Worm (Caenorhabditis elegans) whole organism, L4 larva: ENCODE results near the gene rpt-1.

Experiments
- T20F7.1 ChIP-seq: fragments of 200-800 bp; sonication (Bioruptor generic); optimal IDR thresholded peaks from 2 replicates; lab custom pipeline; 2018; ENCODE audit warnings: mild to moderate bottlenecking, missing genetic modification characterization, missing compliant biosample characterization
- Y105C5A.15 ChIP-seq: fragments of 200-800 bp; sonication (Bioruptor generic); IDR thresholded peaks from 2 replicates; pipeline ENCODE4 v1.3.6; 2022; ENCODE audit warnings: missing genetic modification characterization, missing compliant biosample characterization
- Y75B8A.6 ChIP-seq: fragments of 200-800 bp; sonication (Bioruptor generic); IDR thresholded peaks from 2 replicates; pipeline ENCODE4 v1.3.6; 2022; ENCODE audit warnings: missing genetic modification reagents, missing genetic modification characterization, missing compliant biosample characterization
- aly-2 ChIP-seq: sonication (generic microtip); optimal IDR thresholded peaks from 2 replicates; lab custom pipeline; 2018; ENCODE audit warnings: missing biosample characterization, missing genetic modification characterization
- arid-1 ChIP-seq: fragments of 200-800 bp; sonication (Bioruptor generic); conservative IDR thresholded peaks from 2 replicates; pipeline ENCODE4 v1.3.6; 2022; ENCODE audit warnings: missing genetic modification reagents, missing genetic modification characterization, missing compliant biosample characterization
- attf-4 ChIP-seq: sonication (generic microtip); optimal IDR thresholded peaks from 3 replicates; lab custom pipeline; 2017; ENCODE audit warnings: missing biosample characterization, missing genetic modification characterization
- ceh-20 ChIP-seq: fragments of 200-800 bp; sonication (Bioruptor generic); IDR thresholded peaks from 2 replicates; pipeline ENCODE4 v1.3.6; 2022; ENCODE audit warnings: missing genetic modification reagents, missing genetic modification characterization, missing compliant biosample characterization
- ceh-28 ChIP-seq: fragments of 150-350 bp; optimal IDR thresholded peaks from 2 replicates; lab custom pipeline; 2014; ENCODE audit warnings: missing biosample characterization, missing genetic modification reagents, missing genetic modification characterization
- ceh-82 ChIP-seq: sonication (generic microtip); optimal IDR thresholded peaks from 2 replicates; lab custom pipeline; 2017; ENCODE audit warnings: missing biosample characterization, missing genetic modification characterization
- daf-16 ChIP-seq, 3 experiments: sonication (generic microtip); optimal IDR thresholded peaks; 2 replicates each; lab custom pipeline; 2016 to 2017; ENCODE audit warnings: missing genetic modification characterization in 3 of 3, missing genetic modification reagents in 3 of 3, mild to moderate bottlenecking in 2 of 3, missing compliant biosample characterization in 2 of 3, missing biosample characterization in 1 of 3, moderate library complexity in 1 of 3
- dmd-6 ChIP-seq: fragments of 200-800 bp; sonication (Bioruptor generic); IDR thresholded peaks from 2 replicates; pipeline ENCODE4 v1.3.6; 2022; ENCODE audit warnings: missing genetic modification reagents, missing genetic modification characterization, missing compliant biosample characterization
- dmd-9 ChIP-seq: fragments of 200-800 bp; sonication (Bioruptor generic); IDR thresholded peaks from 2 replicates; pipeline ENCODE4 v1.3.6; 2022; ENCODE audit warnings: missing genetic modification reagents, missing genetic modification characterization, missing compliant biosample characterization
- dve-1 ChIP-seq: sonication (generic microtip); optimal IDR thresholded peaks from 2 replicates; lab custom pipeline; 2017; ENCODE audit warnings: antibody characterized with exemption, mild to moderate bottlenecking, missing genetic modification characterization, missing compliant biosample characterization; ENCODE audit not compliant: insufficient read depth
- egl-43 ChIP-seq: fragments of 200-800 bp; sonication (Bioruptor generic); IDR thresholded peaks from 2 replicates; pipeline ENCODE4 v1.3.6; 2022; ENCODE audit warnings: missing genetic modification reagents, missing genetic modification characterization, missing compliant biosample characterization
- fos-1 ChIP-seq: fragments of 150-350 bp; optimal IDR thresholded peaks from 2 replicates; lab custom pipeline; 2014; ENCODE audit warnings: missing biosample characterization, missing genetic modification characterization
- gei-8 ChIP-seq: fragments of 200-800 bp; sonication (Bioruptor generic); optimal IDR thresholded peaks from 2 replicates; lab custom pipeline; 2018; ENCODE audit warnings: mild to moderate bottlenecking, missing genetic modification characterization, missing compliant biosample characterization
- hif-1 ChIP-seq, 2 experiments: sonication (generic microtip); optimal IDR thresholded peaks; 2 replicates each; lab custom pipeline; 2016 to 2017; ENCODE audit warnings: missing compliant biosample characterization in 2 of 2, missing genetic modification characterization in 2 of 2, missing genetic modification reagents in 2 of 2, missing genotype in 2 of 2, mild to moderate bottlenecking in 1 of 2
- hlh-11 ChIP-seq: fragments of 200-800 bp; sonication (Bioruptor generic); optimal IDR thresholded peaks from 2 replicates; lab custom pipeline; 2018; ENCODE audit warnings: mild to moderate bottlenecking, missing genetic modification characterization, missing compliant biosample characterization
- hlh-30 ChIP-seq: sonication (generic microtip); optimal IDR thresholded peaks from 2 replicates; lab custom pipeline; 2017; ENCODE audit warnings: antibody characterized with exemption, mild to moderate bottlenecking, missing genetic modification characterization, missing compliant biosample characterization; ENCODE audit not compliant: insufficient read depth
- lin-29 ChIP-seq: fragments of 200-800 bp; sonication (Bioruptor generic); IDR thresholded peaks from 2 replicates; pipeline ENCODE4 v1.3.6; 2022; ENCODE audit warnings: missing genetic modification reagents, missing genetic modification characterization, missing compliant biosample characterization
- madf-9 ChIP-seq: fragments of 200-800 bp; sonication (Bioruptor generic); conservative IDR thresholded peaks from 2 replicates; pipeline ENCODE4 v1.3.6; 2022; ENCODE audit warnings: missing genetic modification reagents, missing genetic modification characterization, missing compliant biosample characterization
- mdl-1 ChIP-seq, 2 experiments: fragments of 150-350 bp in 1 of 2; sonication (generic microtip) in 1 of 2; optimal IDR thresholded peaks; 2 replicates each; lab custom pipeline; 2014 to 2017; ENCODE audit warnings: missing biosample characterization in 2 of 2, missing genetic modification characterization in 2 of 2
- mdt-29 ChIP-seq: fragments of 200-800 bp; sonication (Bioruptor generic); IDR thresholded peaks from 2 replicates; pipeline ENCODE4 v1.3.6; 2022; ENCODE audit warnings: missing genetic modification reagents, missing genetic modification characterization, missing compliant biosample characterization
- mep-1 ChIP-seq: fragments of 150-350 bp; sonication (generic microtip); optimal IDR thresholded peaks from 3 replicates; lab custom pipeline; 2014; ENCODE audit warnings: missing biosample characterization, missing genetic modification characterization
- mxl-2 ChIP-seq: fragments of 200-800 bp; sonication (Bioruptor generic); conservative IDR thresholded peaks from 2 replicates; pipeline ENCODE4 v1.3.6; 2022; ENCODE audit warnings: missing genetic modification reagents, missing genetic modification characterization, missing compliant biosample characterization
- nhr-111 ChIP-seq: fragments of 200-800 bp; sonication (Bioruptor generic); optimal IDR thresholded peaks from 2 replicates; lab custom pipeline; 2018; ENCODE audit warnings: mild to moderate bottlenecking, missing genetic modification characterization, missing compliant biosample characterization
- nhr-237 ChIP-seq: sonication (generic microtip); optimal IDR thresholded peaks from 2 replicates; lab custom pipeline; 2017; ENCODE audit warnings: missing biosample characterization, missing genetic modification characterization
- nhr-28 ChIP-seq: fragments of 150-350 bp; optimal IDR thresholded peaks from 2 replicates; lab custom pipeline; 2014; ENCODE audit warnings: missing biosample characterization, missing genetic modification characterization
- nhr-76 ChIP-seq: fragments of 150-350 bp; optimal IDR thresholded peaks from 2 replicates; lab custom pipeline; 2014; ENCODE audit warnings: missing biosample characterization, missing genetic modification characterization
- nhr-77 ChIP-seq: fragments of 150-350 bp; optimal IDR thresholded peaks from 2 replicates; lab custom pipeline; 2014; ENCODE audit warnings: missing biosample characterization, missing genetic modification characterization
- pha-4 ChIP-seq, 2 experiments: fragments of 150-350 bp in 1 of 2; fragments of 200-800 bp in 1 of 2; sonication (Bioruptor generic) in 1 of 2; IDR thresholded peaks in 1 of 2; optimal IDR thresholded peaks in 1 of 2; 2 replicates each; pipeline versions ENCODE4 v1.3.6 to Lab custom; 2014 to 2022; ENCODE audit warnings: missing genetic modification characterization in 2 of 2, missing genetic modification reagents in 2 of 2, missing biosample characterization in 1 of 2, missing compliant biosample characterization in 1 of 2
- php-3 ChIP-seq: fragments of 200-800 bp; sonication (Bioruptor generic); IDR thresholded peaks from 2 replicates; pipeline ENCODE4 v1.3.6; 2022; ENCODE audit warnings: missing genetic modification reagents, missing genetic modification characterization, missing compliant biosample characterization
- pqm-1 ChIP-seq: sonication (generic microtip); optimal IDR thresholded peaks from 2 replicates; lab custom pipeline; 2017; ENCODE audit warnings: missing biosample characterization, missing genetic modification characterization
- skn-1 ChIP-seq: fragments of 150-350 bp; optimal IDR thresholded peaks from 2 replicates; lab custom pipeline; 2014; ENCODE audit warnings: missing biosample characterization, missing genetic modification characterization
- tag-97 ChIP-seq: fragments of 200-800 bp; sonication (Bioruptor generic); IDR thresholded peaks from 2 replicates; pipeline ENCODE4 v1.3.6; 2022; ENCODE audit warnings: missing genetic modification characterization, missing compliant biosample characterization
- tra-1 ChIP-seq: fragments of 200-800 bp; sonication (Bioruptor generic); IDR thresholded peaks from 2 replicates; pipeline ENCODE4 v1.3.6; 2022; ENCODE audit warnings: missing genetic modification reagents, missing genetic modification characterization, missing compliant biosample characterization
- unc-130 ChIP-seq: sonication (generic microtip); optimal IDR thresholded peaks from 2 replicates; lab custom pipeline; 2016; ENCODE audit warnings: missing genetic modification reagents, missing genetic modification characterization, missing compliant biosample characterization
- unc-62 ChIP-seq, 3 experiments: fragments of 150-350 bp in 1 of 3; sonication (generic microtip); optimal IDR thresholded peaks in 2 of 3; peaks in 1 of 3; 1 replicate in 1 of 3; 2 replicates in 2 of 3; lab custom pipeline; 2014 to 2017; ENCODE audit warnings: missing biosample characterization in 3 of 3, missing genetic modification characterization in 3 of 3, missing genetic modification reagents in 3 of 3, missing genotype in 1 of 3
- zfp-2 ChIP-seq: sonication (generic microtip); optimal IDR thresholded peaks from 2 replicates; lab custom pipeline; 2016; ENCODE audit warnings: mild to moderate bottlenecking, missing genetic modification characterization, missing compliant biosample characterization
- zfp-3 ChIP-seq: fragments of 200-800 bp; sonication (Bioruptor generic); conservative IDR thresholded peaks from 2 replicates; pipeline ENCODE4 v1.3.6; 2022; ENCODE audit warnings: missing genetic modification reagents, missing genetic modification characterization, missing compliant biosample characterization
- zip-2 ChIP-seq: fragments of 150-350 bp; optimal IDR thresholded peaks from 2 replicates; lab custom pipeline; 2014; ENCODE audit warnings: missing biosample characterization, missing genetic modification characterization
- ztf-7 ChIP-seq: fragments of 150-350 bp; optimal IDR thresholded peaks from 2 replicates; lab custom pipeline; 2014; ENCODE audit warnings: missing biosample characterization, missing genetic modification characterization

The rpt-1 gene

ce11 chrV:12013298-12013697, 31.1 kb upstream of the rpt-1 start, which contains the start of gene add-2:
Gene add-2 (minus strand): TSS chrV:12013406.
- TF ChIP-seq php-3 (GFP tag; lab: Robert Waterston, UW) (peak; percentile 81), mdl-1 (tag; optimal IDR thresholded peaks at IDR 0.05; lab: Kevin White, UChicago) (no peak), nhr-28 (no peak), dmd-6 (GFP tag; lab: Robert Waterston, UW) (peak; percentile 34; the same call in 1 of the 2 replicates), unc-62 (GFP tag; optimal IDR thresholded peaks at IDR 0.05 in 1 of 2; lab: Kevin White, UChicago) (peak in 1 of 2 experiments; percentile 6), unc-62 (tag; optimal IDR thresholded peaks at IDR 0.05; lab: Kevin White, UChicago) (no peak), pqm-1 (tag; lab: Kevin White, UChicago) (peak; percentile 14), hlh-11 (tag; lab: Kevin White, UChicago) (peak; percentile 29), ceh-82 (tag; lab: Kevin White, UChicago) (no peak), tag-97 (GFP tag; lab: Robert Waterston, UW) (no peak), daf-16 (GFP tag; optimal IDR thresholded peaks at IDR 0.05; lab: Kevin White, UChicago) (no peak), daf-16 (tag; optimal IDR thresholded peaks at IDR 0.05; lab: Kevin White, UChicago) (peak; percentile 87), dve-1 (tag; lab: Kevin White, UChicago) (peak; percentile 43), nhr-77 (tag; lab: Kevin White, UChicago) (peak; percentile 31)

- no peak for TF ChIP-seq tra-1 (GFP tag; lab: Robert Waterston, UW)
- TF ChIP-seq unc-62 (GFP tag; optimal IDR thresholded peaks at IDR 0.05 in 1 of 2; lab: Kevin White, UChicago) = peak in 1 of 2 experiments; percentile 76
- TF ChIP-seq unc-62 (tag; optimal IDR thresholded peaks at IDR 0.05; lab: Kevin White, UChicago) = no peak
- TF ChIP-seq nhr-28 = peak; percentile 61
- no peak for TF ChIP-seq mep-1 (tag; lab: Kevin White, UChicago)
- TF ChIP-seq hlh-30 (tag; lab: Kevin White, UChicago) = peak; percentile 5
- TF ChIP-seq dmd-9 (GFP tag; lab: Robert Waterston, UW) = no peak
Measured at ce11 chrV:12011686-12012085, 29.5 kb upstream of the rpt-1 start.

ce11 chrV:12006495-12006894, 24.3 kb upstream of the rpt-1 start, which contains the start of gene F57F5.3:
Gene F57F5.3 (minus strand): TSS chrV:12006595.
- TF ChIP-seq gei-8 (GFP tag; lab: Kevin White, UChicago) (no peak), T20F7.1 (no peak), mdt-29 (GFP tag; lab: Robert Waterston, UW) (no peak), unc-130 (no peak), madf-9 (GFP tag; lab: Robert Waterston, UW) (no peak), nhr-77 (tag; lab: Kevin White, UChicago) (no peak), daf-16 (GFP tag; optimal IDR thresholded peaks at IDR 0.05; lab: Kevin White, UChicago) (no peak), daf-16 (tag; optimal IDR thresholded peaks at IDR 0.05; lab: Kevin White, UChicago) (no peak), ceh-28 (tag; lab: Kevin White, UChicago) (no peak), zfp-2 (no peak), arid-1 (GFP tag; lab: Robert Waterston, UW) (no peak), nhr-111 (GFP tag; lab: Kevin White, UChicago) (no peak), nhr-28 (no peak), ztf-7 (tag; lab: Kevin White, UChicago) (no peak), zip-2 (tag; lab: Kevin White, UChicago) (no peak), egl-43 (GFP tag; lab: Robert Waterston, UW) (no peak), nhr-237 (tag; lab: Kevin White, UChicago) (no peak), attf-4 (tag; lab: Kevin White, UChicago) (no peak), mxl-2 (GFP tag; lab: Robert Waterston, UW) (no peak), pha-4 (GFP tag; IDR thresholded peaks at IDR 0.05; lab: Robert Waterston, UW) (no peak), pha-4 (tag; optimal IDR thresholded peaks at IDR 0.05; lab: Kevin White, UChicago) (no peak)

ce11 chrV:12004501-12004940, 22.3 kb upstream of the rpt-1 start:
- TF ChIP-seq fos-1 (tag; lab: Kevin White, UChicago) = peak; percentile 55
- peak; percentile 99 for TF ChIP-seq zfp-3 (GFP tag; lab: Robert Waterston, UW)
- TF ChIP-seq php-3 (GFP tag; lab: Robert Waterston, UW) = 0 out of 2 replicates have a peak, but pooled peaks have one; percentile 17
- TF ChIP-seq nhr-76 (tag; lab: Kevin White, UChicago) = no peak
- no peak for TF ChIP-seq hif-1 (tag; optimal IDR thresholded peaks at IDR 0.05; lab: Kevin White, UChicago)
- TF ChIP-seq aly-2 (tag; lab: Kevin White, UChicago) = no peak
- TF ChIP-seq dmd-6 (GFP tag; lab: Robert Waterston, UW) = peak; percentile 37
- no peak for TF ChIP-seq mxl-2 (GFP tag; lab: Robert Waterston, UW)
- peak; percentile 85 for TF ChIP-seq Y105C5A.15 (GFP tag; lab: Robert Waterston, UW)
- TF ChIP-seq ceh-20 (GFP tag; lab: Robert Waterston, UW) = no peak
- TF ChIP-seq unc-62 (GFP tag; optimal IDR thresholded peaks at IDR 0.05 in 1 of 2; lab: Kevin White, UChicago) = peak in 1 of 2 experiments; percentile 91
- no peak for TF ChIP-seq unc-62 (tag; optimal IDR thresholded peaks at IDR 0.05; lab: Kevin White, UChicago)
- TF ChIP-seq skn-1 (tag; lab: Kevin White, UChicago) = no peak
- TF ChIP-seq lin-29 (GFP tag; lab: Robert Waterston, UW) = no peak
- peak; percentile 66 for TF ChIP-seq attf-4 (tag; lab: Kevin White, UChicago)
- TF ChIP-seq daf-16 (GFP tag; optimal IDR thresholded peaks at IDR 0.05; lab: Kevin White, UChicago) = no peak
- TF ChIP-seq daf-16 (tag; optimal IDR thresholded peaks at IDR 0.05; lab: Kevin White, UChicago) = peak; percentile 53
- peak; percentile 88 for TF ChIP-seq Y75B8A.6 (GFP tag; lab: Robert Waterston, UW)
